Worm (Caenorhabditis elegans): ENCODE data around the gene idpa-1.

DNA sequence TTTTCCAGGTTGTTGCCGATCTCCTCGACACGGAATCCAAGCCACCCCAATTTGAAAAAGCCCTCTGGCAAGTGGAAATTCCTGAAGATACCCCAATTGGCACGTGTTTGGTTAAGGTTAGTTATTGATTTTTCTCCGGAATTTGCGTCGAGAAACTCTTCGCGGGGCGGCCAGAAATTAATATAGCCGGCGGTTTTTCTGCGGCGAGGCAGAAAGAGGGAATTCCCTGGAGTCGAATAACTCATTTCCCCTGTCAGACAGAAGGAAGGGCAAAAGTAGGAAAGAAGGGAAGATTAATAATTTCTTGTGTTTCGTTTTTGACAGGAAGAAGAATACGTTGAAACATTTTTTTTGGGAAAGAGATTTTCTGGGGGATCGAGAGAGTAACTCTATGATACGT is 17.6 kb upstream of the idpa-1 start:
- TF ChIP-seq hnd-1 (tag; optimal IDR thresholded peaks at IDR 0.05): no peak
- TF ChIP-seq flt-1 (GFP tag; IDR thresholded peaks at IDR 0.05): no peak

Data from whole organism, early embryonic.